Fruit fly (Drosophila melanogaster) whole organism, embryonic: Measurements from ENCODE around the gene CG11698.

Experiments used
- ATbp ChIP-seq: fragments of 200-800 bp; sonication (Bioruptor generic); optimal IDR thresholded peaks from 2 replicates; lab custom pipeline; 2017; ENCODE audit warnings: missing biosample characterization, mild to moderate bottlenecking, missing genetic modification characterization, missing genetic modification reagents
- B-H2 ChIP-seq: fragments of 200-800 bp; sonication (Bioruptor generic); optimal IDR thresholded peaks from 2 replicates; lab custom pipeline; 2018; ENCODE audit warnings: missing biosample characterization, mild to moderate bottlenecking, missing genetic modification characterization
- CG11093 ChIP-seq: fragments of 200-800 bp; sonication (Bioruptor generic); IDR thresholded peaks from 3 replicates; pipeline ENCODE4 v1.3.6; 2022; ENCODE audit warnings: missing biosample characterization, missing genetic modification characterization
- CG12155 ChIP-seq: fragments of 200-800 bp; sonication (Bioruptor generic); optimal IDR thresholded peaks from 3 replicates; lab custom pipeline; 2016; ENCODE audit warnings: missing biosample characterization, missing genetic modification characterization
- CG12659 ChIP-seq: fragments of 200-800 bp; sonication (Bioruptor generic); optimal IDR thresholded peaks from 3 replicates; lab custom pipeline; 2017; ENCODE audit warnings: mild to moderate bottlenecking, missing biosample characterization, missing genetic modification reagents, missing genetic modification characterization
- CG15269 ChIP-seq: fragments of 200-800 bp; sonication (Bioruptor generic); optimal IDR thresholded peaks from 2 replicates; lab custom pipeline; 2018; ENCODE audit warnings: missing biosample characterization, mild to moderate bottlenecking, missing genetic modification characterization, moderate library complexity
- CG16813 ChIP-seq: fragments of 200-800 bp; sonication (Bioruptor generic); IDR thresholded peaks from 3 replicates; pipeline ENCODE4 v1.3.6; 2022; ENCODE audit warnings: missing biosample characterization, missing genetic modification characterization; ENCODE audit not compliant: partially characterized antibody
- CG16815 ChIP-seq: fragments of 200-800 bp; sonication (Bioruptor generic); optimal IDR thresholded peaks from 3 replicates; lab custom pipeline; 2017; ENCODE audit warnings: missing biosample characterization, mild to moderate bottlenecking, missing genetic modification characterization
- CG18619 ChIP-seq: fragments of 200-800 bp; sonication (Bioruptor generic); optimal IDR thresholded peaks from 3 replicates; lab custom pipeline; 2017; ENCODE audit warnings: missing biosample characterization, mild to moderate bottlenecking, missing genetic modification characterization
- CG2120 ChIP-seq: fragments of 200-800 bp; sonication (Bioruptor generic); optimal IDR thresholded peaks from 3 replicates; lab custom pipeline; 2016; ENCODE audit warnings: missing biosample characterization, missing genetic modification characterization
- CG2199 ChIP-seq: fragments of 200-800 bp; sonication (Bioruptor generic); IDR thresholded peaks from 3 replicates; pipeline ENCODE4 v1.3.6; 2022; ENCODE audit warnings: missing biosample characterization, missing genetic modification characterization
- CG30431 ChIP-seq: fragments of 200-800 bp; sonication (Bioruptor generic); optimal IDR thresholded peaks from 2 replicates; lab custom pipeline; 2017; ENCODE audit warnings: missing biosample characterization, missing genetic modification characterization
- CG34376 ChIP-seq: fragments of 200-800 bp; sonication (Bioruptor generic); optimal IDR thresholded peaks from 2 replicates; lab custom pipeline; 2018; ENCODE audit warnings: missing biosample characterization, mild to moderate bottlenecking, missing genetic modification characterization
- CG4854 ChIP-seq: fragments of 200-800 bp; sonication (Bioruptor generic); optimal IDR thresholded peaks from 2 replicates; lab custom pipeline; 2016; ENCODE audit warnings: missing biosample characterization, missing genetic modification characterization, inconsistent platforms
- CG7271 ChIP-seq: fragments of 200-800 bp; sonication (Bioruptor generic); optimal IDR thresholded peaks from 2 replicates; lab custom pipeline; 2018; ENCODE audit warnings: missing biosample characterization, mild to moderate bottlenecking, missing genetic modification characterization, moderate library complexity
- CG8359 ChIP-seq: fragments of 200-800 bp; sonication (Bioruptor generic); optimal IDR thresholded peaks from 2 replicates; lab custom pipeline; 2017; ENCODE audit warnings: missing biosample characterization, mild to moderate bottlenecking, missing genetic modification characterization, borderline replicate concordance
- CG8944 ChIP-seq: fragments of 200-800 bp; sonication (Bioruptor generic); optimal IDR thresholded peaks from 3 replicates; lab custom pipeline; 2016; ENCODE audit warnings: missing biosample characterization, missing genetic modification characterization
- CG9817 ChIP-seq: fragments of 200-800 bp; sonication (Bioruptor generic); optimal IDR thresholded peaks from 2 replicates; lab custom pipeline; 2018; ENCODE audit warnings: missing biosample characterization, mild to moderate bottlenecking, missing genetic modification characterization, moderate library complexity
- CG9876 ChIP-seq: fragments of 200-800 bp; sonication (Bioruptor generic); optimal IDR thresholded peaks from 2 replicates; lab custom pipeline; 2016; ENCODE audit warnings: missing biosample characterization, missing genetic modification characterization
- CG9932 ChIP-seq: fragments of 200-800 bp; sonication (Bioruptor generic); IDR thresholded peaks from 2 replicates; pipeline ENCODE4 v1.3.6; 2022; ENCODE audit warnings: missing biosample characterization, missing genetic modification characterization
- Dll ChIP-seq: fragments of 200-800 bp; sonication (Bioruptor generic); IDR thresholded peaks from 4 replicates; pipeline ENCODE4 v1.3.6; 2022; ENCODE audit warnings: missing biosample characterization, missing genetic modification characterization; ENCODE audit not compliant: partially characterized antibody
- Fer2 ChIP-seq: fragments of 200-800 bp; sonication (Bioruptor generic); optimal IDR thresholded peaks from 2 replicates; lab custom pipeline; 2018; ENCODE audit warnings: missing biosample characterization, mild to moderate bottlenecking, missing genetic modification characterization, moderate library complexity
- Hand ChIP-seq: fragments of 200-800 bp; sonication (Bioruptor generic); optimal IDR thresholded peaks from 2 replicates; lab custom pipeline; 2017; ENCODE audit warnings: mild to moderate bottlenecking, missing biosample characterization, missing genetic modification reagents, missing genetic modification characterization
- Lpt ChIP-seq: fragments of >200 bp; optimal IDR thresholded peaks from 2 replicates; lab custom pipeline; 2018; ENCODE audit warnings: missing biosample characterization, missing genetic modification characterization
- Med ChIP-seq: fragments of 200-800 bp; sonication (Bioruptor generic); peaks from one replicate; lab custom pipeline; 2016; ENCODE audit warnings: missing biosample characterization, missing genetic modification characterization, mild to moderate bottlenecking, inconsistent platforms, moderate library complexity
- Oaz ChIP-seq: fragments of 200-800 bp; sonication (Bioruptor generic); IDR thresholded peaks from 2 replicates; pipeline ENCODE4 v1.3.6; 2022; ENCODE audit warnings: missing biosample characterization, missing genetic modification characterization
- PHDP ChIP-seq: fragments of 200-800 bp; sonication (Bioruptor generic); optimal IDR thresholded peaks from 3 replicates; lab custom pipeline; 2018; ENCODE audit warnings: missing biosample characterization, mild to moderate bottlenecking, missing genetic modification characterization, moderate library complexity
- Ravus ChIP-seq: fragments of 200-800 bp; sonication (Bioruptor generic); IDR thresholded peaks from 2 replicates; pipeline ENCODE4 v1.3.6; 2022; ENCODE audit warnings: missing biosample characterization, missing genetic modification characterization
- Sox100B ChIP-seq: fragments of 200-800 bp; sonication (Bioruptor generic); optimal IDR thresholded peaks from 3 replicates; lab custom pipeline; 2018; ENCODE audit warnings: missing biosample characterization, mild to moderate bottlenecking, missing genetic modification characterization
- Stat92E ChIP-seq, 3 experiments: fragments of >200 bp in 2 of 3; fragments of 200-800 bp in 1 of 3; sonication (Bioruptor generic) in 1 of 3; optimal IDR thresholded peaks; 2 replicates each; lab custom pipeline; 2017 to 2019; ENCODE audit warnings: missing biosample characterization in 3 of 3, missing genetic modification characterization in 3 of 3, mild to moderate bottlenecking in 1 of 3, moderate library complexity in 1 of 3
- Trl ChIP-seq, 3 experiments: fragments of >200 bp in 2 of 3; fragments of 200-800 bp in 1 of 3; sonication (Bioruptor generic) in 1 of 3; optimal IDR thresholded peaks; 2 replicates in 1 of 3; 3 replicates in 2 of 3; lab custom pipeline; 2016 to 2017; ENCODE audit warnings: missing biosample characterization in 1 of 3, missing genetic modification characterization in 1 of 3
- Usf ChIP-seq: fragments of 200-800 bp; sonication (Bioruptor generic); optimal IDR thresholded peaks from 2 replicates; lab custom pipeline; 2017; ENCODE audit warnings: missing genotype, missing biosample characterization, missing genetic modification characterization
- YL-1 ChIP-seq: fragments of 200-800 bp; sonication (Bioruptor generic); optimal IDR thresholded peaks from 3 replicates; lab custom pipeline; 2017; ENCODE audit warnings: missing biosample characterization, mild to moderate bottlenecking, missing genetic modification characterization
- al ChIP-seq: fragments of 200-800 bp; sonication (Bioruptor generic); IDR thresholded peaks from 2 replicates; pipeline ENCODE4 v1.3.6; 2022; ENCODE audit warnings: missing biosample characterization, missing genetic modification characterization
- chinmo ChIP-seq: fragments of 200-800 bp; sonication (Bioruptor generic); IDR thresholded peaks from 4 replicates; pipeline ENCODE4 v1.3.6; 2022; ENCODE audit warnings: missing biosample characterization, missing genetic modification characterization; ENCODE audit not compliant: partially characterized antibody
- ci ChIP-seq: fragments of 200-800 bp; sonication (Bioruptor generic); IDR thresholded peaks from 3 replicates; pipeline ENCODE4 v1.3.6; 2022; ENCODE audit warnings: missing biosample characterization, missing genetic modification characterization
- ems ChIP-seq: fragments of 200-800 bp; sonication (Bioruptor generic); optimal IDR thresholded peaks from 3 replicates; lab custom pipeline; 2016; ENCODE audit warnings: missing biosample characterization, missing genetic modification characterization
- eyg ChIP-seq: fragments of 200-800 bp; sonication (Bioruptor generic); optimal IDR thresholded peaks from 3 replicates; lab custom pipeline; 2016; ENCODE audit warnings: missing biosample characterization, missing genetic modification characterization
- gcm ChIP-seq: fragments of 200-800 bp; sonication (Bioruptor generic); optimal IDR thresholded peaks from 2 replicates; lab custom pipeline; 2019; ENCODE audit warnings: missing biosample characterization, mild to moderate bottlenecking, missing genetic modification characterization, moderate library complexity
- gsb-n ChIP-seq: fragments of 200-800 bp; sonication (Bioruptor generic); optimal IDR thresholded peaks from 3 replicates; lab custom pipeline; 2018; ENCODE audit warnings: missing biosample characterization, mild to moderate bottlenecking, missing genetic modification characterization
- hbn ChIP-seq: fragments of 200-800 bp; sonication (Bioruptor generic); IDR thresholded peaks from 2 replicates; pipeline ENCODE4 v1.3.6; 2022; ENCODE audit warnings: missing biosample characterization, missing genetic modification characterization; ENCODE audit not compliant: partially characterized antibody
- lbe ChIP-seq: fragments of 200-800 bp; sonication (Bioruptor generic); optimal IDR thresholded peaks from 2 replicates; lab custom pipeline; 2016; ENCODE audit warnings: missing biosample characterization, mild to moderate bottlenecking, missing genetic modification characterization
- org-1 ChIP-seq: fragments of 200-800 bp; sonication (Bioruptor generic); optimal IDR thresholded peaks from 2 replicates; lab custom pipeline; 2017; ENCODE audit warnings: missing biosample characterization, missing genetic modification characterization
- sens-2 ChIP-seq: fragments of 200-800 bp; sonication (Bioruptor generic); IDR thresholded peaks from 2 replicates; pipeline ENCODE4 v1.3.6; 2022; ENCODE audit warnings: missing biosample characterization, missing genetic modification characterization
- shn ChIP-seq: fragments of 200-800 bp; sonication (Bioruptor generic); optimal IDR thresholded peaks from 3 replicates; lab custom pipeline; 2016; ENCODE audit warnings: missing biosample characterization, missing genetic modification characterization
- sima ChIP-seq: fragments of 200-800 bp; sonication (Bioruptor generic); optimal IDR thresholded peaks from 2 replicates; lab custom pipeline; 2016; ENCODE audit warnings: missing biosample characterization, missing genetic modification characterization
- slbo ChIP-seq: fragments of 200-800 bp; sonication (Bioruptor generic); IDR thresholded peaks from 2 replicates; pipeline ENCODE4 v1.3.6; 2022; ENCODE audit warnings: missing biosample characterization, missing genetic modification characterization
- so ChIP-seq: fragments of 200-800 bp; sonication (Bioruptor generic); IDR thresholded peaks from 3 replicates; pipeline ENCODE4 v1.3.6; 2022; ENCODE audit warnings: missing biosample characterization, missing genetic modification characterization
- sug ChIP-seq: fragments of 200-800 bp; optimal IDR thresholded peaks from 2 replicates; lab custom pipeline; 2019; ENCODE audit warnings: missing biosample characterization, mild to moderate bottlenecking, missing genetic modification characterization, moderate library complexity
- twi ChIP-seq: fragments of 200-800 bp; optimal IDR thresholded peaks from 2 replicates; lab custom pipeline; 2019; ENCODE audit warnings: missing biosample characterization, mild to moderate bottlenecking, missing genetic modification characterization, moderate library complexity
- yki ChIP-seq: fragments of >200 bp; optimal IDR thresholded peaks from 3 replicates; lab custom pipeline; 2018

The CG11698 gene

DNA sequence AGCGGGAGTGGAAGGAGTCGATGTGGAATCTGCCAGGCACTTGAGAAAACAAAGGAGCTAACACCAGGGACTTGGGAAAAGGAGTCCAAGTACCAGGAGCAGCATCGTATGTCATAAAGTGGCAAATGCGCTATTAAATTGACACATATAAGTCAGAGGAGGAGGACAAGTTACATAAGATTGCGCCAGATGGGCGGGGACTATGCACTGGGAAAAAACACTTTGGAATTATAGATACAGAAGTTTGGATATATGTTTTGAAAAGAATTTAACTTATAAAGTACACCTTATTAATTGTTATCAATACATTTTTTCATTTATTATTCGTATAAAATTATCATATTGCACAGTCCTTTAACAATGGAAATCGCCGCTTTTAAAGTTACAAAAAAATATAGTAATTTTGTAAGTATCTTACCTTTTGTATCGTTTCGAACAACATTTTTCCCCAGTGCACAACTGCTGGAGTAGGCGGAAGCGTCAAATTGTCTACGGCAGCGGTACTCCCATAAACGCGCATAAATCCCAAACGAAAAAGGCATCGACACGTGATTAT is 24.1 kb downstream of the CG11698 start (continued):
- TF ChIP-seq PHDP (tag; lab: Kevin White, UChicago), result no peak
- no peak for TF ChIP-seq CG15269 (tag; lab: Kevin White, UChicago)
- TF ChIP-seq Med (GFP tag; lab: Kevin White, UChicago), result no peak
- no peak for TF ChIP-seq CG34376 (GFP tag; lab: Kevin White, UChicago)
- TF ChIP-seq CG18619, result no peak
- no peak for TF ChIP-seq CG9876
- TF ChIP-seq hbn, result no peak
- TF ChIP-seq yki (lab: Kevin White, UChicago), result no peak
- no peak for TF ChIP-seq gsb-n (tag; lab: Kevin White, UChicago)
- no peak for TF ChIP-seq al (GFP tag; lab: Robert Waterston, UW)
- no peak for TF ChIP-seq CG9932 (GFP tag; lab: Robert Waterston, UW)
- TF ChIP-seq so (GFP tag; lab: Robert Waterston, UW), result no peak
- TF ChIP-seq ems (GFP tag; lab: Kevin White, UChicago), result no peak
- no peak for TF ChIP-seq CG16813 (GFP tag; lab: Robert Waterston, UW)
- no peak for TF ChIP-seq lbe
- TF ChIP-seq Fer2 (tag; lab: Kevin White, UChicago), result no peak
- TF ChIP-seq chinmo (GFP tag; lab: Robert Waterston, UW), result no peak
- TF ChIP-seq CG2120, result no peak
- no peak for TF ChIP-seq sug
- TF ChIP-seq sima (GFP tag; lab: Kevin White, UChicago), result no peak
- TF ChIP-seq Sox100B, result no peak
- no peak for TF ChIP-seq org-1 (GFP tag; lab: Kevin White, UChicago)
- no peak for TF ChIP-seq B-H2 (GFP tag; lab: Kevin White, UChicago)
- TF ChIP-seq sens-2, result no peak
- TF ChIP-seq CG8359 (GFP tag; lab: Kevin White, UChicago), result no peak
- no peak for TF ChIP-seq Ravus
- TF ChIP-seq Stat92E (GFP tag; optimal IDR thresholded peaks at IDR 0.05; lab: Kevin White, UChicago), result no peak
- no peak for TF ChIP-seq slbo (GFP tag; lab: Robert Waterston, UW)
- TF ChIP-seq CG11093 (GFP tag; lab: Robert Waterston, UW), result no peak
- TF ChIP-seq YL-1 (GFP tag; lab: Kevin White, UChicago), result no peak
- TF ChIP-seq CG9817 (tag; lab: Kevin White, UChicago), result no peak
- TF ChIP-seq CG8944, result no peak
- no peak for TF ChIP-seq Lpt (GFP tag; lab: Kevin White, UChicago)
- TF ChIP-seq Trl (optimal IDR thresholded peaks at IDR 0.05; lab: Kevin White, UChicago), result no peak
- no peak for TF ChIP-seq Trl (GFP tag; optimal IDR thresholded peaks at IDR 0.05; lab: Kevin White, UChicago)
- no peak for TF ChIP-seq CG12659 (GFP tag; lab: Kevin White, UChicago)
- no peak for TF ChIP-seq ATbp (GFP tag; lab: Kevin White, UChicago)
- peak; percentile 33 for TF ChIP-seq CG16815 (GFP tag; lab: Kevin White, UChicago)
- no peak for TF ChIP-seq CG30431
- TF ChIP-seq CG4854, result no peak
- TF ChIP-seq twi (tag; lab: Kevin White, UChicago), result no peak
- TF ChIP-seq Usf (GFP tag; lab: Kevin White, UChicago), result no peak
- no peak for TF ChIP-seq shn (GFP tag; lab: Kevin White, UChicago)
- no peak for TF ChIP-seq Oaz (GFP tag; lab: Robert Waterston, UW)
- TF ChIP-seq ci (GFP tag; lab: Robert Waterston, UW), result no peak
- no peak for TF ChIP-seq Hand (GFP tag; lab: Kevin White, UChicago)
- TF ChIP-seq eyg (GFP tag; lab: Kevin White, UChicago), result no peak
- TF ChIP-seq Dll, result no peak
- TF ChIP-seq gcm (GFP tag; lab: Kevin White, UChicago), result no peak
- no peak for TF ChIP-seq CG7271 (tag; lab: Kevin White, UChicago)
- TF ChIP-seq CG2199 (GFP tag; lab: Robert Waterston, UW), result no peak
- TF ChIP-seq CG12155 (GFP tag; lab: Kevin White, UChicago), result no peak
